Worm (Caenorhabditis elegans) whole organism, L2 larva: ENCODE data around the gene srr-4.

Experiments used
- R02D3.7 ChIP-seq: fragments of 150-350 bp; optimal IDR thresholded peaks from 2 replicates; lab custom pipeline; 2014; ENCODE audit warnings: missing biosample characterization, missing genetic modification characterization
- Y55F3AM.14 ChIP-seq: fragments of 200-800 bp; sonication (Bioruptor generic); optimal IDR thresholded peaks from 2 replicates; lab custom pipeline; 2018; ENCODE audit warnings: mild to moderate bottlenecking, missing genetic modification characterization, missing compliant biosample characterization
- ama-1 ChIP-seq: fragments of 150-350 bp; optimal IDR thresholded peaks from 2 replicates; lab custom pipeline; 2018; ENCODE audit warnings: inconsistent platforms
- dmd-4 ChIP-seq: sonication (generic microtip); optimal IDR thresholded peaks from 2 replicates; lab custom pipeline; 2017; ENCODE audit warnings: missing biosample characterization, missing genetic modification characterization
- lsy-2 ChIP-seq, 2 experiments: fragments of 150-350 bp in 1 of 2; sonication (generic microtip) in 1 of 2; optimal IDR thresholded peaks; 2 replicates each; lab custom pipeline; 2014 to 2017; ENCODE audit warnings: missing biosample characterization in 2 of 2, missing genetic modification characterization in 2 of 2
- mab-5 ChIP-seq: fragments of 150-350 bp; optimal IDR thresholded peaks from 2 replicates; lab custom pipeline; 2014; ENCODE audit warnings: missing biosample characterization, missing genetic modification characterization
- mdl-1 ChIP-seq, 2 experiments: fragments of 150-350 bp in 1 of 2; sonication (generic microtip) in 1 of 2; optimal IDR thresholded peaks; 2 replicates each; lab custom pipeline; 2017; ENCODE audit warnings: missing biosample characterization in 2 of 2, missing genetic modification characterization in 2 of 2
- nhr-25 ChIP-seq: fragments of 150-350 bp; sonication (generic microtip); optimal IDR thresholded peaks from 3 replicates; lab custom pipeline; 2014; ENCODE audit warnings: missing biosample characterization, missing genetic modification characterization
- sma-3 ChIP-seq: sonication (generic microtip); optimal IDR thresholded peaks from 2 replicates; lab custom pipeline; 2016; ENCODE audit warnings: missing genetic modification reagents, missing genetic modification characterization, missing compliant biosample characterization
- snpc-4 ChIP-seq: fragments of 150-350 bp; optimal IDR thresholded peaks from 2 replicates; lab custom pipeline; 2014; ENCODE audit warnings: missing biosample characterization, missing genetic modification characterization
- zag-1 ChIP-seq: fragments of 150-350 bp; optimal IDR thresholded peaks from 2 replicates; lab custom pipeline; 2014; ENCODE audit warnings: missing biosample characterization, missing genetic modification characterization
- ztf-1 ChIP-seq: fragments of 200-800 bp; sonication (Bioruptor generic); conservative IDR thresholded peaks from 2 replicates; pipeline ENCODE4 v1.3.6; 2022; ENCODE audit warnings: missing genetic modification characterization, missing compliant biosample characterization

ce11 chrV:5052233-5052632 lies 33.2 kb downstream of the srr-4 start, which contains the start of gene K11D12.12:
- TF ChIP-seq ama-1 (lab: Kevin White, UChicago) (no peak), zag-1 (tag; lab: Kevin White, UChicago) (no peak), lsy-2 (tag; optimal IDR thresholded peaks at IDR 0.05; lab: Kevin White, UChicago) (no peak), mab-5 (tag; lab: Kevin White, UChicago) (no peak), Y55F3AM.14 (no peak), ztf-1 (GFP tag; lab: Robert Waterston, UW) (no peak), mdl-1 (tag; optimal IDR thresholded peaks at IDR 0.05; lab: Kevin White, UChicago) (no peak), R02D3.7 (no peak), dmd-4 (tag; lab: Kevin White, UChicago) (no peak), sma-3 (no peak), nhr-25 (tag; lab: Kevin White, UChicago) (no peak), snpc-4 (tag; lab: Kevin White, UChicago) (no peak)
